Worm (Caenorhabditis elegans): ENCODE results near the gene fip-2.

Gene fip-2

DNA sequence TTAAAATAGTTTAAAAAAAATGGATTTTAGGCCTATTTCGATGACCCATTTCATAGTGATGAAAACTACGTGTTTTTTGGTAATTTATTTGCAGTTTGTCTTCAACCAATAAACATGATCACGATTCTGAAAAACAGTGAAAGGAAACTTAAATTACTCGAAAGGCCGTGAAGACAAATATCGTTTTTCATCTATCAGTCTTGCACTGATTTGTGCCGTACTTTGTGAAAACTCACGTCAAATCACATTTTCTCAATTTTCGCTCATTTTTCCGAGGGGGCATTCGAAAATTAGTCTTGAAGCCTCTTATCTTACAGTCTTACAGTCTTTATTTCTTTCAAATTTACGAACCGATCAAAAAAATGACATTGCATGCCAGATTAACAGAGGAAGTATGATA lies 9.2 kb upstream of the fip-2 start, which contains the start of gene C25E10.11:
C25E10.11 (minus strand) TSS at position 101 of the 400 bp plus-strand sequence.
- TF ChIP-seq unc-62 (GFP tag; optimal IDR thresholded peaks at IDR 0.05) = no peak

DNA sequence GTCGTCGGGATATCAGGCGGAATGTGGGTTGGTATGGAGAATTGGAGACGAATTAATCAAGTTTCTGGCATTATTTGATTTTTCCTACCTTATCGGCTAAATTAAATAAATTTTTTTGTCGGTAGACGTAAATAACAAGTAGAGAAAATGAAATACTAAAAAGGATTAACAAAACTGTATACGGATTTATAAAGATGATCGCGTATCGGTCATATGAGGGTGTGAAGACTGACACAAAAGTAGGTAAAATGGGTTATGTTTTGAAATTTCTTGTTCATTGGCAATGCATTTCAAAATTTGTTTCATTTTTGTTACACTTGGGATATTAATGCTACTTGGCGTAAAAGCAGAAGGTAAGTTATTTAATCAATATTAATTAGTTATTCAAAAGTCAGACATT lies 8.3 kb upstream of the fip-2 start, which contains the start of the genes C25E10.16 and C25E10.13:
C25E10.16 (minus strand) TSS at position 101 of the 400 bp plus-strand sequence.
C25E10.13 (plus strand) TSS at position 256 of the 400 bp plus-strand sequence.
- no peak for TF ChIP-seq unc-62 (GFP tag; optimal IDR thresholded peaks at IDR 0.05)

- TF ChIP-seq unc-62 (GFP tag; optimal IDR thresholded peaks at IDR 0.05) = no peak
These were observed 5.4 kb upstream of the fip-2 start, which contains the start of gene C25E10.12 for ce11 chrV:9062341-9062740. C25E10.12 (minus strand) TSS chrV:9062441.

DNA sequence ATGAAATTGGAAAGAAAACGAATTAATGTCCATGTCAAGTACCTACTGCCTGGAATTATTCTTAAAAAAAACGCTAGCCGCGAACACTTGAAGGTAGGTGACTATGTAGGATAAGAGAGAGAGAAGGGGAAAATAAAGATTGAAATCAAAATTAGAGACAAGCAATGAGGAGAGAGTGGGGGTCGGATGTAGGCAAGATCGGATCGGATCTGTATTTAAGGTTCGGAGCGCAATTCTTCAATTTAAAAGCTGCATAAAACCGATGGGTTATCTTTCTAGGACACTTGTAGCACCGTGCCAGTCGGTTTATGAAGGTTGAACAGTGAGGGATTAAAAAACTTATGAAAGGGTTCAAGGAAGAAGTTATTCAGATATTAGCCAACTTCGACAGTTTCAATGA lies 4.6 kb upstream of the fip-2 start:
- TF ChIP-seq unc-62 (GFP tag; optimal IDR thresholded peaks at IDR 0.05) = no peak

DNA sequence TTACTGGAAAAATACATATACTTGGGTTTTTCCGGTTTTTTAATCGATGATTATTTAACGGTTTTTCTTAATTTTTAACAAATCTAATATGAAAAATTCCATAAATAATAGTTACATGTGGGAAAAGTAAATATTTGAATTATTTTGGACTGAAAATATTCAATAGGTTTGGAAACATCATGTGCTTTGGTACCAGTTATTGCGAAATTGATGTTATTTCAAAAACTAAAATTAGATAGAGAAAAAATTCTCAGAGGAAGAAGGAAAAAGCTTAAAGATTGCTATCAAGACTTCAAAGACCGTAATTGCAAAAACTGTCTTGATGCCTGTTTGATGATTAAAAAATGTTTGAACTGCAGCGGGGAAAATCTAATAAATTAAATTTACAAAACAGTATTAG lies 2.8 kb upstream of the fip-2 start:
- TF ChIP-seq unc-62 (GFP tag; optimal IDR thresholded peaks at IDR 0.05) = no peak

DNA sequence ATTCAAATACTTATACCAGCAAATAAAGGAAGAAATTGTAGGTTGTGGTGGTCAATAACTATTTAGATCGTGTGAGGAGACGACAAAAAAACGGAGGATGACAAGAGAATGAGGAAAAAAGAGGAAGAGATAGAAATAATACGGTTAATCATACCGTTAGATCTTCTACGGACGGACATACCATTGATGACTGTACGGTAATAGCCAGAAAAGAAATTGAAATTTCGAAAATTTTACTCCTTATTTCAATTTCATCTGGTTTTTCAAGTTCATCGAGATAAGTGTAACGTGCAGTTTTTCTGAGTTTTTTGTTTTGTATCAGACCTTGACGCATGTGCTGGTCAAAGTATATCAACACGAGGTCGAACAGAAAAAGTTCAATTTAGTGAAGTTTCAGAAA lies 1.9 kb upstream of the fip-2 start:
- no peak for TF ChIP-seq unc-62 (GFP tag; optimal IDR thresholded peaks at IDR 0.05)

DNA sequence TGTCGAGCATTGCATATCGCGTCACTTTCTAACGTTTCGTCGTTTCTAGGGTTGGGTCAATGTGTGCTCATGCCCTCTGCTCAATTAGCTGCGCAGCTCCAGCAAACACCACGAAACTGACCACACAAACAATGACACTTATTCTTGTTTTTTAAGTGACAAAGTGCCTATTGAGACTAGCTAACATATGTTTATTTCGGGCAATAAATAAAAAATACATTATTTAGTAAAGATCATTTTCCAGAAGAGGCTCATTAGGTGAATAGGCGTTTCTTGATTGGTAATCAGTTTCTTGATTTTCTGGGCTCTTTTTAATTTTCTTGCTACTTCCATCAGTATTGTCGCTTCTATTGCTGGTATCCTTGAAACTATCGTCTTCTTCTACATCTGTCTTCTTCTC lies 1.9 kb downstream of the fip-2 start, which contains the start of gene T27E4.5:
T27E4.5 (minus strand) TSS at position 101 of the 400 bp plus-strand sequence.
- TF ChIP-seq unc-62 (GFP tag; optimal IDR thresholded peaks at IDR 0.05) = no peak

DNA sequence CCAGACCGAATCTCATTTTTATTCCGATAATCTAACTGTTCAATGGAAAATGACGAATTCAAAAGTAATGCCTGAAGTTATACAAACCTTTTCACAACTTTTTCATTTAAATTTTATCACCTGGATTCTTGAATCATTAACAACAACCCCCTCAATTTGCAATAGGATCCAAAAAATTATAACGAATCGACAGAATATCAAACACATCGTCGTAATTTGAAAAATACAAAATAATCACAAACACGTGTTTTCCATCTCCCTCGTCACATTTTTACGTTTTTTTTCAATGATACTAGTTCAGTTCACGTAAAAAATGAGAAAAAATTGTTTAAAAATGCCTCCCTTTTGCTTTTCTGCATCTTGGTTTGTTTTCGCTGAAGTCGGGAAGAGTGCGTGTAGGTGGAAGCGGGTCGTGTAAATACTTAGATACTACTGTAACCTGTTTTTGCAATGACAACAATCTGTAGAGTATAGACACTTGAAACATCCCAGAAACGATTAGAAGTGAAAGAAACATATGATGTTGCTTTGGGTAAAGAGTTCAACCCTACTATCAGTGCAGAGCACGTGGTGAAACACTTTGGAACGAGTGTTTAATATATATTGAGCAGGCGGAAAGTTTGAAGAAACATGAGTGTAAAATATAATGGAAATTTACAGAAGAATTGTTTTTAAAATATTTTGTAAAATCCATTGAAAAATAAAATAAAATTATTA lies 5.7 kb downstream of the fip-2 start, which contains the start of gene oac-50:
oac-50 (minus strand) TSS at position 219 of the 717 bp plus-strand sequence.
- TF ChIP-seq unc-62 (GFP tag; optimal IDR thresholded peaks at IDR 0.05) = no peak

DNA sequence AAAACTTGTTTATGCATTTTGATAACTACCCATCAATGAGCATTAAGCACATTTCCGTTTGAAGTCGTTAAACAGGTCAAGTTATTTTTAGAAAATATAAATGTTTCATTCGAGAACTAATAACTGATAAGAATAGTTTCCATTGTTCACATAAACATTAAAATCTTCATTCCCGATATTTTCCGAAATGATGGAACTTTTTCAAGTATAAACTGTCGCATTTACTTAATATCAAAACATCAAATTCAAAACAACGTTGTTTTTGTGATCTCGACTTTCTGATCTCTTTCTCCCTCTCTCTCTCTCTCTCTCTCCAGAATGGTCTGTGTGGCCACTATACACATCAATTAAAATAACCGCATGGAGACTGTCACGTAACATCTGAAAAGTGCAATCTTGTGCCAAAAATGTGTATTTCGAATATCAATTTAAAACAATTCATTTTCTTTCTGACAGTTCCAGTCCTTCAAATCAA lies 6.6 kb downstream of the fip-2 start:
- TF ChIP-seq unc-62 (GFP tag; optimal IDR thresholded peaks at IDR 0.05) = no peak

DNA sequence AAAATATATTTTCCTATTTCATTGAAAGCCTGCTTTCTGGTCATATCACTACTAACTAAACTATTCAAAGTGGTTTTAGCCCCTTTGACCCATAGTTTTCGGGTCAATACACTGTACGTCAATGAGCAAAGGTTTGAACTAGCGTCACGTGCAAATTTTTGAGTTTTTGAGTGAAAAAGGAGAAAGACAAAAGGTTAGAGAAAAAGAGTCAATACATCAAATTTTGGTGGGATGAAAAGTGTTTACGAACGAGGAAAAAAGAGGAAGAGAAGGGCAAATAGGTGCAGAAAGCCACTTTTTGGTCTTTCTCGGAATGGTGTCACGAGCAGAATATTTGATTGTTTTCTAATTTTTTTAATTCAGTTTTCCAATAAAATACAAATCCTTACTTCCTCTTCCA lies 8.0 kb downstream of the fip-2 start:
- TF ChIP-seq unc-62 (GFP tag; optimal IDR thresholded peaks at IDR 0.05) = no peak

DNA sequence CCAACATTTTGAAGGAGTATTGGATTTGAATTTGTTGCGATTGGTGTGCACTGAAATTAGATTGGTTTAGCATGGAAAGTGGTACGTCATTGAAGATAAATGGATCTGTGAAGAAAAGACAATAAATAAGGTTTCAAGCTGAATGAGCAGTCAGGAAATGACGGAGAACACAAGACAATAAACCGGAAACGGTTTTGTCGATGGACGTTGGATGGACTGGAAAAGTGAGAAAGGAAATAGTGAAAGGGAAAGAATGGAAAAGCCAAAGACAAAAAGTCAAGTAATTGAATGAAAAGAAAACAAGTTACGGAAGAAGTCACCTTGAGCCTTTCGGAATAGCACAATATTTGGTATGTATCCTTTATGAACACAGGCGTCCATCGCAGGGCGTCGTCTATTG lies 8.5 kb downstream of the fip-2 start, which contains the start of gene T27E4.7:
T27E4.7 (minus strand) TSS at position 50 of the 400 bp plus-strand sequence.
- TF ChIP-seq unc-62 (GFP tag; optimal IDR thresholded peaks at IDR 0.05) = no peak

DNA sequence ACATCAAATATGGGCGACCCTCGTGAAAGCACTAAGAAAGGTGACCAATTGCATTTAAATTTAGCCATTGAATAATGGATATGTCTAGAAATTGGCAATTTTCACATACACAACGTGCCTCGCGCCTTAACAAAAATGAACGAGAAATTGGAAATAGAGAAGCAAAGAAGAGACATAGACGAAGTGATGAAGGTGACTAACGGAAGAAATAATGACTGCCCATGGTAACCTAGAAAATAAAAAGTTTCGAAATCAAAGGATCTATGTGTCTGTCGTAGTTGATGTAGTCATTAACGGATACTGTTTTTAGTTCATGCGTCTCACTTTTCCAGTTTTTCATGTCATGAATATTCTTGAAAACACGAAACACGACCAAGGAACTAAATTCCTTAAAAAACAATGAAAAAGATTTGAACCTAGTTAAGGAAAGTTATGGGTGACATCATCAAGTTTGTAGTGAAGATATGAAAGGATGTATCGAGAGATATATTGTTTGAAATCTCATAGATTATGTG lies 10.3 kb downstream of the fip-2 start:
- no peak for TF ChIP-seq unc-62 (GFP tag; optimal IDR thresholded peaks at IDR 0.05)

DNA sequence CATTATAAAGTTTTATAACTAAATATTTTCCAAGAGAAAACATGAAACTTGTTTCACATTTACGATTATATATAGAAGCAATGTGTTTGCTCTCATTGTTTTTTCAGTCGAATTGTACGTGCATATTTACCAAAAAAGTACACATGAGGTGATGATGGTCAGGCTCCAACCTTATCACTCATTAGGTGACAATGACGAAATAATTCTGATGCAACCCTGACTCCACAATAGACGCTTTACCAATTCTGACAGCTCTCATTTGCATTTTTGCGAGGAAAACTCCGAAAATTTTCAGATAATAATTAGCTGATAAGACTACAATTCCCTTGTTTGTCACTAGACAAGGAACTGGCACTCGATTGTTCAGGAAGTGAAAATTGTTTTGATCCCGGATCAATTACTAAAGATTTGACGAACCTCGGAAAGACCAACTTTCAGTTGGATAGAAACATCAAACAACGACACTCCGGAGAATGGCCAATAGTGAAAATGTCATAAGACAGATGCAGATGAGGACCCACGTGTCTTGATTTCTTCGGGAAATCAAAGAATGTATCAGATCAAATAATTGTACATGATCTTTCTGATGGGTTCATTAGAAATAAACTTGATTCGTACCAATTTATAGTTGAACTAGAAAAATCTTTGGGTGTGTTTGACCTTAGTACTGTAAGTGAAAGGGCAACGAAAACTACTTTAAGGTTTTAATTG lies 11.2 kb downstream of the fip-2 start:
- TF ChIP-seq unc-62 (GFP tag; optimal IDR thresholded peaks at IDR 0.05) = no peak

DNA sequence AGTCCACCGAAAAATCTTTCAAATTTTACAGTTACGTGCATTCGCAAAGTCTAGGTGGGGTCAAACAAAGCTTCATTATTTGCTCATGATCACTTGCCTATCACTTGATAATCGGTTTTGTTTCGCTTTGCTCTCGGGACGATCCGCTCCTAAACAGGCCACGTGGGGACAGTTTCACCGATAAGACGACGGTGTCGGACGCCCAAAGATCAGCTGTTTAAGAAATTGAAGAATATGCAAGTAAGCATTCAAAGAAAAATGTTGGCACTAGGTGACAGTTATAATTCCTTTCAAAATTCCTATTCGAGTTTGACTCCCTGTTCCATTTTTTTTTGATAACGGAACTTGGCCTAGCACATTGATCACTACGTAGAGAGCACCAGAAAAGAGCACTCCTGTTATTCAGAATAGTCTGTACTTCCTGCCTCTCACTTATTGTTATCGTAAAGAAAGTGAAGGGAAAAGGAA lies 12.2 kb downstream of the fip-2 start:
- TF ChIP-seq unc-62 (GFP tag; optimal IDR thresholded peaks at IDR 0.05) = no peak

ce11 chrV:9081410-9081809 lies 13.6 kb downstream of the fip-2 start:
- no peak for TF ChIP-seq unc-62 (GFP tag; optimal IDR thresholded peaks at IDR 0.05)

DNA sequence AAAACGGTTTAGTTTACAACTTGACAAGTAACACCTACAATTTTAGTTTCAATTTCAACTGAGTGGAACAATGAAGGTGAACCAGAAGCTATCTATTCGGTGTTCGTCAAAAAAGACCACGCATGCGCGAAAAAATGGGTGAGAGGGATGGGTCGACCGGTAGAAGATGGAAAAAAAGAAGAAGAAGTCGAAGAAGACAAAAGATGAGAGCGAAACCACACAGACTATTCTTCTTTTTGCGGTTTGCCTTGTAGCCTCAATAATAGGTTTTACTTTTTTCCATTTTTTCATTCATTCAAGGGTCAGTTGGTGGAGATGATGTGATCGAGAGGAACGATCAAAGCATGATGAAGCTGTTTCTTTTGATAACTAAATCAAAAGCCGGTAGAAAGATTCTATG lies 14.6 kb downstream of the fip-2 start:
- no peak for TF ChIP-seq unc-62 (GFP tag; optimal IDR thresholded peaks at IDR 0.05)
